Worm (Caenorhabditis elegans) whole organism, L2 larva: ENCODE data around the gene F13D11.3.

Experiments
- C34F6.9 ChIP-seq: fragments of 150-350 bp; optimal IDR thresholded peaks from 2 replicates; lab custom pipeline; 2014; ENCODE audit warnings: missing biosample characterization, missing genetic modification characterization
- F13H6.1 ChIP-seq: sonication (generic microtip); optimal IDR thresholded peaks from 2 replicates; lab custom pipeline; 2016; ENCODE audit warnings: missing genetic modification characterization, missing compliant biosample characterization
- R02D3.7 ChIP-seq: fragments of 150-350 bp; optimal IDR thresholded peaks from 2 replicates; lab custom pipeline; 2014; ENCODE audit warnings: missing biosample characterization, missing genetic modification characterization
- Y55F3AM.14 ChIP-seq: fragments of 200-800 bp; sonication (Bioruptor generic); optimal IDR thresholded peaks from 2 replicates; lab custom pipeline; 2018; ENCODE audit warnings: mild to moderate bottlenecking, missing genetic modification characterization, missing compliant biosample characterization
- ZK546.5 ChIP-seq: sonication (generic microtip); optimal IDR thresholded peaks from 2 replicates; lab custom pipeline; 2017; ENCODE audit warnings: missing biosample characterization, missing genetic modification characterization
- alr-1 ChIP-seq: fragments of 150-350 bp; optimal IDR thresholded peaks from 2 replicates; lab custom pipeline; 2014; ENCODE audit warnings: missing biosample characterization, missing genetic modification characterization
- aly-2 ChIP-seq: fragments of 150-350 bp; optimal IDR thresholded peaks from 2 replicates; lab custom pipeline; 2014; ENCODE audit warnings: missing biosample characterization, missing genetic modification characterization
- blmp-1 ChIP-seq: sonication (generic microtip); optimal IDR thresholded peaks from 2 replicates; lab custom pipeline; 2017; ENCODE audit warnings: missing genetic modification characterization, mild to moderate bottlenecking, missing compliant biosample characterization, antibody characterized with exemption, moderate library complexity; ENCODE audit not compliant: insufficient read depth
- ceh-16 ChIP-seq: fragments of 150-350 bp; optimal IDR thresholded peaks from 2 replicates; lab custom pipeline; 2014; ENCODE audit warnings: missing biosample characterization, missing genetic modification characterization
- ceh-82 ChIP-seq: fragments of 150-350 bp; optimal IDR thresholded peaks from 2 replicates; lab custom pipeline; 2014; ENCODE audit warnings: missing biosample characterization, missing genetic modification characterization
- crh-2 ChIP-seq: sonication (generic microtip); optimal IDR thresholded peaks from 2 replicates; lab custom pipeline; 2017; ENCODE audit warnings: missing biosample characterization, missing genetic modification characterization
- dmd-4 ChIP-seq: sonication (generic microtip); optimal IDR thresholded peaks from 2 replicates; lab custom pipeline; 2017; ENCODE audit warnings: missing biosample characterization, missing genetic modification characterization
- egl-27 ChIP-seq: sonication (generic microtip); optimal IDR thresholded peaks from 3 replicates; lab custom pipeline; 2017; ENCODE audit warnings: missing biosample characterization, missing genetic modification reagents, missing genetic modification characterization
- elt-1 ChIP-seq: fragments of 150-350 bp; optimal IDR thresholded peaks from 2 replicates; lab custom pipeline; 2014; ENCODE audit warnings: missing biosample characterization, missing genetic modification characterization
- elt-3 ChIP-seq: sonication (generic microtip); optimal IDR thresholded peaks from 2 replicates; lab custom pipeline; 2017; ENCODE audit warnings: missing biosample characterization, missing genetic modification characterization
- fos-1 ChIP-seq: fragments of 150-350 bp; optimal IDR thresholded peaks from 2 replicates; lab custom pipeline; 2014; ENCODE audit warnings: missing biosample characterization, missing genetic modification characterization
- gmeb-1 ChIP-seq: fragments of 150-350 bp; optimal IDR thresholded peaks from 2 replicates; lab custom pipeline; 2014; ENCODE audit warnings: missing biosample characterization, missing genetic modification characterization
- lin-11 ChIP-seq: fragments of 150-350 bp; sonication (generic microtip); optimal IDR thresholded peaks from 2 replicates; lab custom pipeline; 2014; ENCODE audit warnings: missing biosample characterization, missing genetic modification characterization, inconsistent platforms, mixed read lengths
- lin-13 ChIP-seq: fragments of 150-350 bp; optimal IDR thresholded peaks from 2 replicates; lab custom pipeline; 2014; ENCODE audit warnings: missing biosample characterization, missing genetic modification reagents, missing genetic modification characterization
- lin-39 ChIP-seq: fragments of 150-350 bp; optimal IDR thresholded peaks from 2 replicates; lab custom pipeline; 2014; ENCODE audit warnings: missing biosample characterization, missing genetic modification reagents, missing genetic modification characterization
- lsy-2 ChIP-seq, 2 experiments: fragments of 150-350 bp in 1 of 2; sonication (generic microtip) in 1 of 2; optimal IDR thresholded peaks; 2 replicates each; lab custom pipeline; 2014 to 2017; ENCODE audit warnings: missing biosample characterization in 2 of 2, missing genetic modification characterization in 2 of 2
- mab-5 ChIP-seq: fragments of 150-350 bp; optimal IDR thresholded peaks from 2 replicates; lab custom pipeline; 2014; ENCODE audit warnings: missing biosample characterization, missing genetic modification characterization
- mbf-1 ChIP-seq: sonication (generic microtip); optimal IDR thresholded peaks from 2 replicates; lab custom pipeline; 2017; ENCODE audit warnings: missing biosample characterization, missing genetic modification characterization
- mdl-1 ChIP-seq, 2 experiments: fragments of 150-350 bp in 1 of 2; sonication (generic microtip) in 1 of 2; optimal IDR thresholded peaks; 2 replicates each; lab custom pipeline; 2017; ENCODE audit warnings: missing biosample characterization in 2 of 2, missing genetic modification characterization in 2 of 2
- nhr-11 ChIP-seq: fragments of 150-350 bp; optimal IDR thresholded peaks from 2 replicates; lab custom pipeline; 2014; ENCODE audit warnings: missing biosample characterization, missing genetic modification characterization
- nhr-12 ChIP-seq: fragments of 150-350 bp; optimal IDR thresholded peaks from 2 replicates; lab custom pipeline; 2014; ENCODE audit warnings: missing biosample characterization, missing genetic modification characterization
- nhr-129 ChIP-seq: fragments of 150-350 bp; optimal IDR thresholded peaks from 2 replicates; lab custom pipeline; 2014; ENCODE audit warnings: missing biosample characterization, missing genetic modification characterization
- nhr-21 ChIP-seq: fragments of 150-350 bp; optimal IDR thresholded peaks from 2 replicates; lab custom pipeline; 2014; ENCODE audit warnings: missing biosample characterization, missing genetic modification characterization
- nhr-23 ChIP-seq: fragments of 150-350 bp; optimal IDR thresholded peaks from 2 replicates; lab custom pipeline; 2014; ENCODE audit warnings: missing biosample characterization, missing genetic modification reagents, missing genetic modification characterization
- nhr-237 ChIP-seq: fragments of 150-350 bp; optimal IDR thresholded peaks from 2 replicates; lab custom pipeline; 2014; ENCODE audit warnings: missing biosample characterization, missing genetic modification characterization
- nhr-25 ChIP-seq: fragments of 150-350 bp; sonication (generic microtip); optimal IDR thresholded peaks from 3 replicates; lab custom pipeline; 2014; ENCODE audit warnings: missing biosample characterization, missing genetic modification characterization
- nhr-6 ChIP-seq: fragments of 150-350 bp; optimal IDR thresholded peaks from 2 replicates; lab custom pipeline; 2014; ENCODE audit warnings: missing biosample characterization, missing genetic modification characterization
- nhr-77 ChIP-seq: fragments of 150-350 bp; optimal IDR thresholded peaks from 2 replicates; lab custom pipeline; 2014; ENCODE audit warnings: missing biosample characterization, missing genetic modification characterization
- peb-1 ChIP-seq: fragments of 150-350 bp; optimal IDR thresholded peaks from 2 replicates; lab custom pipeline; 2014; ENCODE audit warnings: missing biosample characterization, missing genetic modification characterization
- sem-4 ChIP-seq: fragments of 150-350 bp; optimal IDR thresholded peaks from 2 replicates; lab custom pipeline; 2014; ENCODE audit warnings: missing biosample characterization, missing genetic modification reagents, missing genetic modification characterization
- skn-1 ChIP-seq: sonication (generic microtip); optimal IDR thresholded peaks from 2 replicates; lab custom pipeline; 2017; ENCODE audit warnings: missing biosample characterization, missing genetic modification characterization
- sma-3 ChIP-seq: sonication (generic microtip); optimal IDR thresholded peaks from 2 replicates; lab custom pipeline; 2016; ENCODE audit warnings: missing genetic modification reagents, missing genetic modification characterization, missing compliant biosample characterization
- sma-9 ChIP-seq, 2 experiments: fragments of 150-350 bp in 1 of 2; sonication (generic microtip) in 1 of 2; optimal IDR thresholded peaks; 2 replicates each; lab custom pipeline; 2014 to 2016; ENCODE audit warnings: missing genetic modification characterization in 2 of 2, mild to moderate bottlenecking in 1 of 2, missing biosample characterization in 1 of 2, missing compliant biosample characterization in 1 of 2, missing genetic modification reagents in 1 of 2, moderate library complexity in 1 of 2
- snpc-4 ChIP-seq: fragments of 150-350 bp; optimal IDR thresholded peaks from 2 replicates; lab custom pipeline; 2014; ENCODE audit warnings: missing biosample characterization, missing genetic modification characterization
- unc-55 ChIP-seq: fragments of 150-350 bp; sonication (generic microtip); optimal IDR thresholded peaks from 3 replicates; lab custom pipeline; 2014; ENCODE audit warnings: missing biosample characterization, missing genetic modification reagents, missing genetic modification characterization
- unc-62 ChIP-seq: fragments of 150-350 bp; optimal IDR thresholded peaks from 2 replicates; lab custom pipeline; 2014; ENCODE audit warnings: missing biosample characterization, missing genetic modification reagents, missing genetic modification characterization
- zag-1 ChIP-seq: fragments of 150-350 bp; optimal IDR thresholded peaks from 2 replicates; lab custom pipeline; 2014; ENCODE audit warnings: missing biosample characterization, missing genetic modification characterization
- ztf-1 ChIP-seq: fragments of 200-800 bp; sonication (Bioruptor generic); conservative IDR thresholded peaks from 2 replicates; pipeline ENCODE4 v1.3.6; 2022; ENCODE audit warnings: missing genetic modification characterization, missing compliant biosample characterization
- ztf-11 ChIP-seq: sonication (generic microtip); optimal IDR thresholded peaks from 2 replicates; lab custom pipeline; 2017; ENCODE audit warnings: missing biosample characterization, missing genetic modification characterization
- ztf-4 ChIP-seq: fragments of 150-350 bp; optimal IDR thresholded peaks from 2 replicates; lab custom pipeline; 2014; ENCODE audit warnings: missing biosample characterization, missing genetic modification characterization

The F13D11.3 gene

DNA sequence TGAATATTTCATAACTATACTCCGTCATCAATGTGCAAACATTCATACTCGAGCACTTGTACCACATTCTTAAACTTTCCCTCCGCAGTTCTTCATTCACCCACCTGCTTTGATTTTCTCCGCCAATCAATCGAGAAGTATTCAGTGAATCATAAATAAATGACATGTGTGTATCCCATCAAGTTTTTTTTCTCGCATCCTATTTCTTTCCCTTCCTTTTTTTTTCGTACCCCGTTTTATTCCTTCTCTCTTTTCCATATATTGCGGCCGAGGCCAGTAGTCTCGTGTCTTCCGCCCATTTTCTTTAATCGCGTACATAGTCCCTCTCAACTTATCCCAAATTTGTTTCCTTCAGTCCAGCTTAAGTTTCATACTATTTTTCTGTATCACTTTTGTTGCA is 43.0 kb upstream of the F13D11.3 start, which contains the start of gene atat-2:
Gene atat-2, plus strand, starts transcription at position 398 of the 400 bp plus-strand sequence.
- peak; percentile 18 for TF ChIP-seq sma-9 (GFP tag; optimal IDR thresholded peaks at IDR 0.05; lab: Kevin White, UChicago)
- TF ChIP-seq sma-9 (tag; optimal IDR thresholded peaks at IDR 0.05; lab: Kevin White, UChicago) = no peak
- peak; percentile 29 for TF ChIP-seq blmp-1 (tag; lab: Kevin White, UChicago)
- no peak for TF ChIP-seq nhr-21 (tag; lab: Kevin White, UChicago)
- TF ChIP-seq mab-5 = no peak
- TF ChIP-seq nhr-129 (tag; lab: Kevin White, UChicago) = peak; percentile 22

DNA sequence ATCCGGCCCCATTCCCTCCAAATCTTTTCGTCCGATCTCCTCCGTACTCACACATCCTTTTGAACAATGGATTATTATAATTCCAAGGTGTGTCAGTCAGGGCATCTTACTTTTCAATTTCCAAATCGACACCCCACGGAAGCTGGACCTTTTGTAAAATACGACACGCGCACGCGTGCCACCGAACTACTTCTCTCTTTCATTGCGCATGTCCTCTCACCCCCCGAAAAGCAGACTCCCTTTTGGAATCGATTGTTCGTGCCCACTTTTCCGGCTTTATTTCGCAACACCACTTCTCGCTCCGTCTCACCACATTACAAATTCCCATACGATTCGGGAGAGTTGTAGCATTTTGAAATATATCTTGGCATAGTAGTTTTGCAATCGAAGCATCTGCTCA is 41.5 kb upstream of the F13D11.3 start:
- peak; percentile 84 for TF ChIP-seq unc-55 (GFP tag; lab: Kevin White, UChicago)
- TF ChIP-seq nhr-21 (tag; lab: Kevin White, UChicago) = no peak
- TF ChIP-seq mdl-1 (tag; optimal IDR thresholded peaks at IDR 0.05; lab: Kevin White, UChicago) = peak in 1 of 2 experiments; percentile 14
- TF ChIP-seq gmeb-1 = no peak
- TF ChIP-seq sem-4 (tag; lab: Kevin White, UChicago) = peak; percentile 20
- peak; percentile 1 for TF ChIP-seq zag-1
- peak; percentile 30 to 56 for TF ChIP-seq lsy-2 (tag; optimal IDR thresholded peaks at IDR 0.05; lab: Kevin White, UChicago)
- peak; percentile 61 for TF ChIP-seq C34F6.9 (tag; lab: Kevin White, UChicago)
- TF ChIP-seq nhr-129 (tag; lab: Kevin White, UChicago) = peak; percentile 23
- TF ChIP-seq snpc-4 (tag; lab: Kevin White, UChicago) = peak; percentile 1
- TF ChIP-seq aly-2 (tag; lab: Kevin White, UChicago) = no peak
- peak; percentile 23 for TF ChIP-seq sma-9 (GFP tag; optimal IDR thresholded peaks at IDR 0.05; lab: Kevin White, UChicago)
- TF ChIP-seq sma-9 (tag; optimal IDR thresholded peaks at IDR 0.05; lab: Kevin White, UChicago) = no peak

DNA sequence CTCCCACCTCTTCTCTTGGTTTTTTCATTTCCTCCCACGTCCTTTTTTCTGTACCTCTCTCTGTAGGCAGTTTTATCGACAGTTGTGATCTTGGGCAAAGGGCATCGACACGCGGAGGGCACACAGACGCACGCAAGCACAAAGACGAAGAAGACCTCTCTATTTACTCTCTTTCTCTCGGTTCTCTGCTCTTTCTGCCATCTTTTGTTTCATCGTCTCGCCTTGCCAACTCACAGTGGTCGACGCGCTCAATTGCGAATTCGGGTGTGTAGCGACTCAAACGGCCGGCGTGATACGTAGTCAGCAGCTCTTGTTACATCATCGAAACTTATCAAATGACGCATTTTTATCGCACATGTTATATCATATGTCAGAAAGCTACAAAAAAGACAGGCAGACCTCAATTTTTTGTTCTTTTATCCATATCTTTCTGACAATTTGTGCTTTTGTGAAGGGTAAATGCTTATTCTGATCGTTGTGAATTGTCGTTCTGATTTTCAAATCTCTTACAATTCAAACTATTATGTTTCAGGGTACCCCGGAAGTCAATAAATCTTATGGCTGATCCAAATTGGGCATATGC is 35.4 kb upstream of the F13D11.3 start, which contains the start of gene puf-9:
Gene puf-9, plus strand, starts transcription at position 533 of the 583 bp plus-strand sequence.
- TF ChIP-seq lin-13 = peak; percentile 99
- peak; percentile 74 for TF ChIP-seq skn-1
- TF ChIP-seq lin-39 = peak; percentile 88
- peak; percentile 97 for TF ChIP-seq zag-1
- TF ChIP-seq ceh-82 = peak; percentile 95
- TF ChIP-seq elt-1 (tag; lab: Kevin White, UChicago) = peak; percentile 78
- no peak for TF ChIP-seq mbf-1 (tag; lab: Kevin White, UChicago)
- TF ChIP-seq aly-2 (tag; lab: Kevin White, UChicago) = no peak
- peak; percentile 98 for TF ChIP-seq nhr-6 (tag; lab: Kevin White, UChicago)
- peak; percentile 87 for TF ChIP-seq nhr-237
- peak; percentile 99 for TF ChIP-seq F13H6.1 (tag; lab: Kevin White, UChicago)
- peak; percentile 95 for TF ChIP-seq ceh-16 (tag; lab: Kevin White, UChicago)
- peak; percentile 99 for TF ChIP-seq nhr-25
- peak; percentile 100 for TF ChIP-seq nhr-21 (tag; lab: Kevin White, UChicago)
- TF ChIP-seq unc-55 (GFP tag; lab: Kevin White, UChicago) = peak; percentile 99
- TF ChIP-seq sma-3 = peak; percentile 100
- peak; percentile 82 for TF ChIP-seq nhr-12 (tag; lab: Kevin White, UChicago)
- peak; percentile 99 for TF ChIP-seq sem-4 (tag; lab: Kevin White, UChicago)
- TF ChIP-seq unc-62 = peak; percentile 95
- peak; percentile 86 for TF ChIP-seq nhr-77
- TF ChIP-seq crh-2 (tag; lab: Kevin White, UChicago) = peak; percentile 100
- peak; percentile 99 for TF ChIP-seq lin-11
- TF ChIP-seq peb-1 (tag; lab: Kevin White, UChicago) = peak; percentile 93
- TF ChIP-seq alr-1 (tag; lab: Kevin White, UChicago) = peak; percentile 91
- TF ChIP-seq ztf-11 (tag; lab: Kevin White, UChicago) = peak; percentile 83
- TF ChIP-seq R02D3.7 = peak; percentile 70
- TF ChIP-seq gmeb-1 = peak; percentile 96
- TF ChIP-seq ztf-1 (GFP tag; lab: Robert Waterston, UW) = no peak
- TF ChIP-seq lsy-2 (tag; optimal IDR thresholded peaks at IDR 0.05; lab: Kevin White, UChicago) = peak; percentile 90 to 97
- TF ChIP-seq sma-9 (GFP tag; optimal IDR thresholded peaks at IDR 0.05; lab: Kevin White, UChicago) = peak; percentile 100
- peak; percentile 78 for TF ChIP-seq sma-9 (tag; optimal IDR thresholded peaks at IDR 0.05; lab: Kevin White, UChicago)
- peak; percentile 95 for TF ChIP-seq blmp-1 (tag; lab: Kevin White, UChicago)
- peak; percentile 99 for TF ChIP-seq C34F6.9 (tag; lab: Kevin White, UChicago)
- peak; percentile 100 for TF ChIP-seq nhr-129 (tag; lab: Kevin White, UChicago)
- peak; percentile 88 to 98 for TF ChIP-seq mdl-1 (tag; optimal IDR thresholded peaks at IDR 0.05; lab: Kevin White, UChicago)
- TF ChIP-seq egl-27 = peak; percentile 99
- TF ChIP-seq ZK546.5 (tag; lab: Kevin White, UChicago) = peak; percentile 82
- peak; percentile 62 for TF ChIP-seq dmd-4 (tag; lab: Kevin White, UChicago)
- no peak for TF ChIP-seq nhr-23 (tag; lab: Kevin White, UChicago)
- TF ChIP-seq mab-5 = peak; percentile 97
- TF ChIP-seq fos-1 (tag; lab: Kevin White, UChicago) = peak; percentile 100
- peak; percentile 92 for TF ChIP-seq snpc-4 (tag; lab: Kevin White, UChicago)
- TF ChIP-seq nhr-11 (tag; lab: Kevin White, UChicago) = peak; percentile 82
- no peak for TF ChIP-seq elt-3 (tag; lab: Kevin White, UChicago)
- peak; percentile 99 for TF ChIP-seq ztf-4 (tag; lab: Kevin White, UChicago)
- TF ChIP-seq Y55F3AM.14 = peak; percentile 98
